Worm (Caenorhabditis elegans): Measurements from ENCODE around the gene cpg-7.

DNA sequence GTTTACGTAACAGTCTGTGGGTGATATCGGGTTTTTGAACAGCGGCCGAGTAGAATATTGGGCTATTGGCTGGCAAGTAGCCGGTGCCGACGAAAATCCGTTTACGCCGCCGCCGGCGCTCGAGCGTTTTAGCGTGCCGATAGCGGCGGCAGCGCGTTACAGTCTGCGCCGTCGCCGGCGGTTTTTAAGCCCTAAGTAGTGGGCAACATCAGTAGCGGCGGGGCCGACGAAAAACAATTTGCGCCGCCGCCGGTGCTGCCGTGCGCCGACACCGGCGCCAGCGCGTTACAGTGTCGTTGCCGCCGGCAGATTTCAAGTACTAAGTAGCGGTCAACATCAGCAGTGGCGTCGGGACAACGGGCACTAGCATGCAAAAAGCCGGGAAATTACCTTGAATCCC, 13.2 kb downstream of the cpg-7 start:
- TF ChIP-seq hmbx-1 (tag; optimal IDR thresholded peaks at IDR 0.05) (no peak), tbx-37 (GFP tag; conservative IDR thresholded peaks at IDR 0.05) (no peak), F13C5.2 (tag; optimal IDR thresholded peaks at IDR 0.05) (no peak), ama-1 (optimal IDR thresholded peaks at IDR 0.05) (no peak), ceh-36 (tag; optimal IDR thresholded peaks at IDR 0.05) (no peak), scrt-1 (GFP tag; IDR thresholded peaks at IDR 0.05) (no peak), flt-1 (GFP tag; IDR thresholded peaks at IDR 0.05) (no peak), sea-1 (GFP tag; conservative IDR thresholded peaks at IDR 0.05) (no peak), ets-7 (tag; optimal IDR thresholded peaks at IDR 0.05) (no peak), tra-4 (tag; optimal IDR thresholded peaks at IDR 0.05) (no peak), pes-1 (GFP tag; IDR thresholded peaks at IDR 0.05) (0 out of 2 replicates have a peak, but pooled peaks have one; percentile 21), hmg-4 (GFP tag; optimal IDR thresholded peaks at IDR 0.05) (no peak), aly-1 (tag; optimal IDR thresholded peaks at IDR 0.05) (no peak)
